Worm (Caenorhabditis elegans) whole organism, early embryonic: ENCODE results near the gene his-1.

Experiments used
- ama-1 ChIP-seq: fragments of 150-350 bp; optimal IDR thresholded peaks from 2 replicates; lab custom pipeline; 2014
- ceh-36 ChIP-seq: sonication (generic microtip); optimal IDR thresholded peaks from 2 replicates; lab custom pipeline; 2016; ENCODE audit warnings: missing genetic modification characterization, inconsistent platforms, missing compliant biosample characterization
- sea-1 ChIP-seq: fragments of 200-800 bp; sonication (Bioruptor generic); conservative IDR thresholded peaks from 2 replicates; pipeline ENCODE4 v1.3.6; 2022; ENCODE audit warnings: missing genetic modification characterization, missing compliant biosample characterization

ce11 chrV:16058872-16059271, 16.6 kb downstream of the his-1 start, which contains the start of gene F14H3.6:
- TF ChIP-seq ceh-36 (no peak), sea-1 (GFP tag; lab: Robert Waterston, UW) (no peak), ama-1 (lab: Kevin White, UChicago) (no peak)
